Worm (Caenorhabditis elegans) whole organism, L4 larva: ENCODE data around the gene F08H9.3.

Experiments used
- Y75B8A.6 ChIP-seq: fragments of 200-800 bp; sonication (Bioruptor generic); IDR thresholded peaks from 2 replicates; pipeline ENCODE4 v1.3.6; 2022; ENCODE audit warnings: missing genetic modification reagents, missing genetic modification characterization, missing compliant biosample characterization
- ZK546.5 ChIP-seq, 2 experiments: sonication (generic microtip); optimal IDR thresholded peaks; 2 replicates each; lab custom pipeline; 2017; ENCODE audit warnings: missing biosample characterization in 2 of 2, missing genetic modification characterization in 2 of 2
- aha-1 ChIP-seq: fragments of 150-350 bp; peaks from one replicate; lab custom pipeline; 2014; ENCODE audit warnings: missing biosample characterization, missing genetic modification characterization
- ama-1 ChIP-seq: fragments of 150-350 bp; optimal IDR thresholded peaks from 2 replicates; lab custom pipeline; 2014; ENCODE audit warnings: inconsistent platforms, mixed read lengths
- dve-1 ChIP-seq: sonication (generic microtip); optimal IDR thresholded peaks from 2 replicates; lab custom pipeline; 2017; ENCODE audit warnings: antibody characterized with exemption, mild to moderate bottlenecking, missing genetic modification characterization, missing compliant biosample characterization; ENCODE audit not compliant: insufficient read depth
- mep-1 ChIP-seq: fragments of 150-350 bp; sonication (generic microtip); optimal IDR thresholded peaks from 3 replicates; lab custom pipeline; 2014; ENCODE audit warnings: missing biosample characterization, missing genetic modification characterization
- nhr-77 ChIP-seq: fragments of 150-350 bp; optimal IDR thresholded peaks from 2 replicates; lab custom pipeline; 2014; ENCODE audit warnings: missing biosample characterization, missing genetic modification characterization
- unc-39 ChIP-seq: sonication (generic microtip); optimal IDR thresholded peaks from 2 replicates; lab custom pipeline; 2017; ENCODE audit warnings: missing biosample characterization, missing genetic modification characterization
- ztf-11 ChIP-seq: fragments of 150-350 bp; optimal IDR thresholded peaks from 2 replicates; lab custom pipeline; 2014; ENCODE audit warnings: missing biosample characterization, missing genetic modification characterization

ce11 chrV:14484582-14484981, 21.4 kb upstream of the F08H9.3 start, which contains the start of gene R02D5.4:
- no peak for TF ChIP-seq Y75B8A.6 (GFP tag; lab: Robert Waterston, UW)
- no peak for TF ChIP-seq ztf-11 (tag; lab: Kevin White, UChicago)
- no peak for TF ChIP-seq mep-1
- TF ChIP-seq ama-1: no peak
- no peak for TF ChIP-seq dve-1 (tag; lab: Kevin White, UChicago)
- TF ChIP-seq aha-1: no peak
- TF ChIP-seq unc-39 (tag; lab: Kevin White, UChicago): no peak
- no peak for TF ChIP-seq ZK546.5 (tag; optimal IDR thresholded peaks at IDR 0.05; lab: Kevin White, UChicago)
- no peak for TF ChIP-seq nhr-77 (tag; lab: Kevin White, UChicago)
